5 fruit fly cellular contexts compared by ENCODE assay signal in genomic region chr2L:414593-415399, dm6.
TF ChIP-seq lines count a peak whose summit lies in the region.

TSS of gene AP-2alpha (minus strand) at chr2L:414777.
TSS of gene ebi (plus strand) at chr2L:415067.

TF ChIP-seq in whole organism, adult, 20 proteins besides CTCF, POLR2A, EP300 and RAD21 (continued from another document):
- TF ChIP-seq toe (GFP tag; optimal IDR thresholded peaks at IDR 0.05; lab: Kevin White, UChicago) = peak; percentile 94
- peak; percentile 59 for TF ChIP-seq Clk (GFP tag; optimal IDR thresholded peaks at IDR 0.05; lab: Kevin White, UChicago)
TF ChIP-seq in whole organism, adult: peak in this region for 18.

TF ChIP-seq in whole organism, embryonic, 481 proteins besides CTCF, POLR2A, EP300 and RAD21 (continued from another document and continues in another):
- no peak for TF ChIP-seq hth (optimal IDR thresholded peaks at IDR 0.05; lab: Kevin White, UChicago)
- peak; percentile 76 for TF ChIP-seq CG11247 (GFP tag; IDR thresholded peaks at IDR 0.05; lab: Robert Waterston, UW)
- TF ChIP-seq luna (GFP tag; optimal IDR thresholded peaks at IDR 0.05; lab: Kevin White, UChicago) = peak; percentile 67
- TF ChIP-seq CG10565 (GFP tag; optimal IDR thresholded peaks at IDR 0.05; lab: Kevin White, UChicago) = peak; percentile 29
- TF ChIP-seq CG8765 (GFP tag; IDR thresholded peaks at IDR 0.05; lab: Robert Waterston, UW) = peak; percentile 82
- no peak for TF ChIP-seq pan (optimal IDR thresholded peaks at IDR 0.05; lab: Kevin White, UChicago)
- peak in 1 of 2 experiments; percentile 82 for TF ChIP-seq pan (GFP tag; optimal IDR thresholded peaks at IDR 0.05 in 1 of 2, IDR thresholded peaks at IDR 0.05 in 1 of 2)
- peak; percentile 76 for TF ChIP-seq CG1233 (GFP tag; optimal IDR thresholded peaks at IDR 0.05; lab: Kevin White, UChicago)
- TF ChIP-seq CG5953 (GFP tag; IDR thresholded peaks at IDR 0.05; lab: Robert Waterston, UW) = peak; percentile 44; the same call in 1 of the 2 replicates
- TF ChIP-seq Bgb (GFP tag; IDR thresholded peaks at IDR 0.05; lab: Robert Waterston, UW; ENCODE audit: partially characterized antibody) = no peak
- peak; percentile 76 for TF ChIP-seq Gsc (GFP tag; IDR thresholded peaks at IDR 0.05; lab: Robert Waterston, UW)
- TF ChIP-seq zfh1 (GFP tag; IDR thresholded peaks at IDR 0.05; lab: Robert Waterston, UW) = peak; percentile 83
- peak; percentile 87 for TF ChIP-seq ken (GFP tag; IDR thresholded peaks at IDR 0.05; lab: Robert Waterston, UW)
- peak; percentile 88 for TF ChIP-seq CG1602 (GFP tag; optimal IDR thresholded peaks at IDR 0.05; lab: Kevin White, UChicago)
- TF ChIP-seq CG3065 (GFP tag; optimal IDR thresholded peaks at IDR 0.05; lab: Kevin White, UChicago) = peak; percentile 69
- peak; percentile 85 for TF ChIP-seq Camta (GFP tag; optimal IDR thresholded peaks at IDR 0.05; lab: Kevin White, UChicago)
- TF ChIP-seq az2 (GFP tag; optimal IDR thresholded peaks at IDR 0.05; lab: Kevin White, UChicago) = peak; percentile 87
- no peak for TF ChIP-seq fru (optimal IDR thresholded peaks at IDR 0.05; lab: Kevin White, UChicago)
- peak; percentile 67 for TF ChIP-seq Fer2 (tag; optimal IDR thresholded peaks at IDR 0.05; lab: Kevin White, UChicago)
- peak; percentile 71; the same call in 2 of the 3 replicates for TF ChIP-seq ase (GFP tag; IDR thresholded peaks at IDR 0.05; lab: Robert Waterston, UW)
- TF ChIP-seq vnd (GFP tag; IDR thresholded peaks at IDR 0.05; lab: Robert Waterston, UW; ENCODE audit: partially characterized antibody) = no peak
- peak; percentile 84 for TF ChIP-seq CG18599 (GFP tag; optimal IDR thresholded peaks at IDR 0.05; lab: Kevin White, UChicago)
- no peak for TF ChIP-seq sc (optimal IDR thresholded peaks at IDR 0.05; lab: Kevin White, UChicago)
- peak; percentile 80 for TF ChIP-seq sc (GFP tag; optimal IDR thresholded peaks at IDR 0.05; lab: Kevin White, UChicago)
- TF ChIP-seq CG7372 (GFP tag; IDR thresholded peaks at IDR 0.05; lab: Robert Waterston, UW) = peak; percentile 88
- TF ChIP-seq Gug (GFP tag; IDR thresholded peaks at IDR 0.05; lab: Robert Waterston, UW) = peak; percentile 92
- peak; percentile 39 for TF ChIP-seq CG6654 (GFP tag; optimal IDR thresholded peaks at IDR 0.05; lab: Kevin White, UChicago)
- TF ChIP-seq CG34422 (GFP tag; IDR thresholded peaks at IDR 0.05; lab: Robert Waterston, UW) = peak; percentile 84
- TF ChIP-seq zfh2 (GFP tag; optimal IDR thresholded peaks at IDR 0.05; lab: Kevin White, UChicago) = peak; percentile 96
- TF ChIP-seq Doc2 (GFP tag; IDR thresholded peaks at IDR 0.05; lab: Robert Waterston, UW) = peak; percentile 49; the same call in 1 of the 2 replicates
- TF ChIP-seq Fer3 (tag; optimal IDR thresholded peaks at IDR 0.05; lab: Kevin White, UChicago) = peak; percentile 78

TF ChIP-seq in whole organism, prepupa, 60 proteins besides CTCF, POLR2A, EP300 and RAD21 (continued from another document and continues in another):
- TF ChIP-seq Hr4 (GFP tag; optimal IDR thresholded peaks at IDR 0.05; lab: Kevin White, UChicago) (peak; percentile 88), topi (GFP tag; optimal IDR thresholded peaks at IDR 0.05; lab: Kevin White, UChicago) (peak; percentile 87), CG7368 (GFP tag; optimal IDR thresholded peaks at IDR 0.05; lab: Kevin White, UChicago) (peak; percentile 67), Lpt (GFP tag; optimal IDR thresholded peaks at IDR 0.05; lab: Kevin White, UChicago) (peak; percentile 72), CG16779 (tag; optimal IDR thresholded peaks at IDR 0.05; lab: Kevin White, UChicago) (no peak), CG11902 (GFP tag; optimal IDR thresholded peaks at IDR 0.05; lab: Kevin White, UChicago) (peak; percentile 90), CG8632 (GFP tag; optimal IDR thresholded peaks at IDR 0.05; lab: Kevin White, UChicago) (peak; percentile 78), spab (GFP tag; optimal IDR thresholded peaks at IDR 0.05; lab: Kevin White, UChicago) (peak; percentile 48), Hr38 (GFP tag; optimal IDR thresholded peaks at IDR 0.05; lab: Kevin White, UChicago) (peak; percentile 20), Met (GFP tag; optimal IDR thresholded peaks at IDR 0.05; lab: Kevin White, UChicago) (peak; percentile 88), fkh (GFP tag; optimal IDR thresholded peaks at IDR 0.05; lab: Kevin White, UChicago) (peak; percentile 79), ss (GFP tag; optimal IDR thresholded peaks at IDR 0.05; lab: Kevin White, UChicago) (peak; percentile 34 to 70), CG6792 (GFP tag; optimal IDR thresholded peaks at IDR 0.05; lab: Kevin White, UChicago) (peak; percentile 84), CG3032 (tag; optimal IDR thresholded peaks at IDR 0.05; lab: Kevin White, UChicago) (peak; percentile 85), CG8319 (GFP tag; optimal IDR thresholded peaks at IDR 0.05; lab: Kevin White, UChicago) (peak; percentile 71), dac (GFP tag; optimal IDR thresholded peaks at IDR 0.05; lab: Kevin White, UChicago) (peak; percentile 86), CG10669 (GFP tag; optimal IDR thresholded peaks at IDR 0.05; lab: Kevin White, UChicago) (peak; percentile 61), Sox102F (GFP tag; optimal IDR thresholded peaks at IDR 0.05; lab: Kevin White, UChicago) (peak; percentile 89), net (GFP tag; optimal IDR thresholded peaks at IDR 0.05; lab: Kevin White, UChicago) (peak; percentile 83), pdm3 (GFP tag; optimal IDR thresholded peaks at IDR 0.05; lab: Kevin White, UChicago) (peak; percentile 94), Sox15 (GFP tag; optimal IDR thresholded peaks at IDR 0.05; lab: Kevin White, UChicago) (peak; percentile 92), dsx (GFP tag; optimal IDR thresholded peaks at IDR 0.05; lab: Kevin White, UChicago; ENCODE audit: poor library complexity, severe bottlenecking) (peak; percentile 71), CG11294 (GFP tag; IDR thresholded peaks at IDR 0.05; lab: Robert Waterston, UW) (peak; percentile 58; the same call in 1 of the 2 replicates), Smox (GFP tag; optimal IDR thresholded peaks at IDR 0.05; lab: Kevin White, UChicago) (no peak), CG1621 (tag; optimal IDR thresholded peaks at IDR 0.05; lab: Kevin White, UChicago) (peak; percentile 74), salr (GFP tag; optimal IDR thresholded peaks at IDR 0.05; lab: Kevin White, UChicago) (peak; percentile 47 to 78), Ets96B (tag; optimal IDR thresholded peaks at IDR 0.05; lab: Kevin White, UChicago) (peak; percentile 72), Blimp-1 (GFP tag; optimal IDR thresholded peaks at IDR 0.05; lab: Kevin White, UChicago) (peak; percentile 38), Gug (GFP tag; IDR thresholded peaks at IDR 0.05; lab: Robert Waterston, UW) (peak; percentile 64), svp (GFP tag; lab: Kevin White, UChicago) (peak; percentile 96), Eip93F (GFP tag; optimal IDR thresholded peaks at IDR 0.05; lab: Kevin White, UChicago) (no peak), lz (GFP tag; optimal IDR thresholded peaks at IDR 0.05; lab: Kevin White, UChicago) (peak; percentile 94), Eip75B (GFP tag; optimal IDR thresholded peaks at IDR 0.05; lab: Kevin White, UChicago) (peak; percentile 89)

TF ChIP-seq in whole organism, pupa, 21 proteins besides CTCF, POLR2A, EP300 and RAD21 (continued from another document):
- TF ChIP-seq Snoo (tag; optimal IDR thresholded peaks at IDR 0.05; lab: Kevin White, UChicago) = peak; percentile 80

TF ChIP-seq in whole organism, wandering third instar larva, 38 proteins besides CTCF, POLR2A, EP300 and RAD21 (continued from another document):
- TF ChIP-seq Vsx2 (GFP tag; optimal IDR thresholded peaks at IDR 0.05; lab: Kevin White, UChicago; ENCODE audit: partially characterized antibody) (no peak), Mio (GFP tag; optimal IDR thresholded peaks at IDR 0.05; lab: Kevin White, UChicago) (no peak), Hr78 (GFP tag; optimal IDR thresholded peaks at IDR 0.05; lab: Kevin White, UChicago) (no peak), Rel (GFP tag; optimal IDR thresholded peaks at IDR 0.05; lab: Kevin White, UChicago) (no peak), Rel (tag; optimal IDR thresholded peaks at IDR 0.05; lab: Kevin White, UChicago) (peak; percentile 60), sv (GFP tag; optimal IDR thresholded peaks at IDR 0.05; lab: Kevin White, UChicago) (peak; percentile 86), CG9705 (GFP tag; optimal IDR thresholded peaks at IDR 0.05; lab: Kevin White, UChicago) (peak; percentile 73), foxo (GFP tag; optimal IDR thresholded peaks at IDR 0.05; lab: Kevin White, UChicago) (peak in 1 of 2 experiments; percentile 90), tai (GFP tag; optimal IDR thresholded peaks at IDR 0.05; lab: Kevin White, UChicago) (no peak), Dif (GFP tag; optimal IDR thresholded peaks at IDR 0.05; lab: Kevin White, UChicago; ENCODE audit: partially characterized antibody) (no peak), dl (GFP tag; optimal IDR thresholded peaks at IDR 0.05; lab: Kevin White, UChicago; ENCODE audit: insufficient read depth in 1 of 2, partially characterized antibody in 2 of 2) (no peak), dmrt93B (GFP tag; optimal IDR thresholded peaks at IDR 0.05; lab: Kevin White, UChicago) (peak; percentile 81), Hnf4 (GFP tag; optimal IDR thresholded peaks at IDR 0.05; lab: Kevin White, UChicago) (no peak), Abd-B (GFP tag; optimal IDR thresholded peaks at IDR 0.05; lab: Kevin White, UChicago) (no peak), OdsH (GFP tag; optimal IDR thresholded peaks at IDR 0.05; lab: Kevin White, UChicago) (peak; percentile 82), GATAd (GFP tag; optimal IDR thresholded peaks at IDR 0.05; lab: Kevin White, UChicago) (no peak)
TF ChIP-seq in whole organism, wandering third instar larva: peak in this region for 18.
